Worm (Caenorhabditis elegans) whole organism, L3 larva: ENCODE results near the gene H20E11.1.

Experiments
- elt-2 ChIP-seq: sonication (generic microtip); optimal IDR thresholded peaks from 2 replicates; lab custom pipeline; 2016; ENCODE audit warnings: missing genetic modification reagents, mild to moderate bottlenecking, missing genetic modification characterization, missing compliant biosample characterization
- lin-15B ChIP-seq: fragments of 150-350 bp; optimal IDR thresholded peaks from 2 replicates; lab custom pipeline; 2014; ENCODE audit warnings: missing biosample characterization, missing genetic modification characterization
- mdl-1 ChIP-seq: fragments of 150-350 bp; optimal IDR thresholded peaks from 2 replicates; lab custom pipeline; 2014; ENCODE audit warnings: missing biosample characterization, missing genetic modification characterization
- nhr-76 ChIP-seq: fragments of 150-350 bp; sonication (generic microtip); optimal IDR thresholded peaks from 5 replicates; lab custom pipeline; 2014; ENCODE audit warnings: missing biosample characterization, missing genetic modification characterization

DNA sequence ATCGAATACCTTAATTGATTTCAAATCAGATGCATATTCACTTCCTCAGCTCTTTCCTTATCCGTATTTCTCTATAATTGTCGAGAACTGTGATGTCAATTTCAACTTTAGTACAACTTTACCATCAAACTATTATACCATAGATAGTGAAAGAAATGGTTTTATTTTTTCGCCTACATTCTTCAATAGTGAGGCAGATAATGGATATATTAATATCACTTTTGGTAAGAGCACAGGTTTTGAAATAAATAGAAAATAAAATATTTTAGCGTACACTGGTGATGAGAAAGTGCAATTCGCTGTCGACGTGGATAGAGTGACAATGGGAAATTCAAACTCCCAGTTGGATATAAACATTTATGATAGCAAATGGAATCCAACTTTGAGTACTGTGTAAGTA lies 2.2 kb downstream of the H20E11.1 start:
- TF ChIP-seq lin-15B, result no peak
- TF ChIP-seq nhr-76 (tag; lab: Kevin White, UChicago), result no peak
- no peak for TF ChIP-seq elt-2 (tag; lab: Kevin White, UChicago)
- no peak for TF ChIP-seq mdl-1
